Worm (Caenorhabditis elegans) whole organism, late embryonic: ENCODE results near the gene ZK354.3.
A peak's percentile ranks its signal among the peaks of the same experiment; 100 is the strongest.
"Not testable (repeated sequence)": the region's sequence is repeated elsewhere in the genome, so short reads cannot be mapped to it uniquely, and the experiment has no call there.

Source experiments
- C08G9.2 ChIP-seq: sonication (generic microtip); optimal IDR thresholded peaks from 2 replicates; lab custom pipeline; 2016; ENCODE audit warnings: mild to moderate bottlenecking, missing genetic modification characterization, moderate library complexity, missing compliant biosample characterization
- C38D4.7 ChIP-seq: fragments of 200-800 bp; sonication (Bioruptor generic); optimal IDR thresholded peaks from 2 replicates; lab custom pipeline; 2018; ENCODE audit warnings: mild to moderate bottlenecking, missing genetic modification characterization, moderate library complexity, missing compliant biosample characterization
- K09A11.1 ChIP-seq: sonication (generic microtip); optimal IDR thresholded peaks from 2 replicates; lab custom pipeline; 2017; ENCODE audit warnings: antibody characterized with exemption, mild to moderate bottlenecking, missing genetic modification characterization, missing compliant biosample characterization; ENCODE audit not compliant: insufficient read depth
- ceh-14 ChIP-seq: sonication (generic microtip); optimal IDR thresholded peaks from 2 replicates; lab custom pipeline; 2016; ENCODE audit warnings: missing genotype, missing genetic modification characterization, missing compliant biosample characterization
- ceh-18 ChIP-seq: sonication (generic microtip); optimal IDR thresholded peaks from 2 replicates; lab custom pipeline; 2016; ENCODE audit warnings: missing genetic modification characterization, missing compliant biosample characterization
- ceh-24 ChIP-seq: sonication (generic microtip); optimal IDR thresholded peaks from 2 replicates; lab custom pipeline; 2016; ENCODE audit warnings: mild to moderate bottlenecking, missing genetic modification characterization, missing compliant biosample characterization
- ceh-45 ChIP-seq: fragments of 200-800 bp; sonication (Bioruptor generic); IDR thresholded peaks from 2 replicates; pipeline ENCODE4 v1.3.6; 2022; ENCODE audit warnings: missing genetic modification reagents, missing genetic modification characterization, missing compliant biosample characterization
- ceh-6 ChIP-seq: fragments of 200-800 bp; sonication (Bioruptor generic); optimal IDR thresholded peaks from 2 replicates; lab custom pipeline; 2018; ENCODE audit warnings: mild to moderate bottlenecking, missing genetic modification characterization, missing compliant biosample characterization
- elt-2 ChIP-seq: sonication (generic microtip); optimal IDR thresholded peaks from 2 replicates; lab custom pipeline; 2016; ENCODE audit warnings: missing genetic modification reagents, missing genetic modification characterization, missing compliant biosample characterization
- fax-1 ChIP-seq: sonication (generic microtip); optimal IDR thresholded peaks from 2 replicates; lab custom pipeline; 2016; ENCODE audit warnings: missing genotype, missing genetic modification characterization, missing compliant biosample characterization
- gmeb-2 ChIP-seq: sonication (generic microtip); optimal IDR thresholded peaks from 2 replicates; lab custom pipeline; 2016; ENCODE audit warnings: missing genetic modification characterization, inconsistent platforms, missing compliant biosample characterization
- nfya-1 ChIP-seq: sonication (generic microtip); optimal IDR thresholded peaks from 2 replicates; lab custom pipeline; 2017; ENCODE audit warnings: missing genetic modification characterization, mild to moderate bottlenecking, missing compliant biosample characterization, antibody characterized with exemption, moderate library complexity
- nhr-232 ChIP-seq: sonication (generic microtip); optimal IDR thresholded peaks from 2 replicates; lab custom pipeline; 2016; ENCODE audit warnings: missing genetic modification characterization, missing compliant biosample characterization
- pag-3 ChIP-seq: sonication (generic microtip); optimal IDR thresholded peaks from 2 replicates; lab custom pipeline; 2016; ENCODE audit warnings: missing compliant biosample characterization, missing genetic modification characterization, borderline replicate concordance
- pax-1 ChIP-seq: fragments of 150-350 bp; optimal IDR thresholded peaks from 2 replicates; lab custom pipeline; 2014; ENCODE audit warnings: missing biosample characterization, missing genetic modification characterization
- pha-4 ChIP-seq: fragments of 150-350 bp; optimal IDR thresholded peaks from 2 replicates; lab custom pipeline; 2018; ENCODE audit warnings: missing biosample characterization, missing genetic modification reagents, missing genetic modification characterization
- ref-2 ChIP-seq: sonication (generic microtip); optimal IDR thresholded peaks from 2 replicates; lab custom pipeline; 2016; ENCODE audit warnings: missing genetic modification characterization, missing compliant biosample characterization
- syd-9 ChIP-seq: sonication (generic microtip); optimal IDR thresholded peaks from 2 replicates; lab custom pipeline; 2016; ENCODE audit warnings: mild to moderate bottlenecking, missing genetic modification characterization, moderate library complexity, missing compliant biosample characterization
- tbx-2 ChIP-seq: sonication (generic microtip); optimal IDR thresholded peaks from 2 replicates; lab custom pipeline; 2016; ENCODE audit warnings: missing genetic modification characterization, missing compliant biosample characterization
- tbx-7 ChIP-seq: sonication (generic microtip); optimal IDR thresholded peaks from 2 replicates; lab custom pipeline; 2016; ENCODE audit warnings: missing genotype, missing genetic modification characterization, missing compliant biosample characterization
- ttx-3 ChIP-seq: sonication (generic microtip); optimal IDR thresholded peaks from 2 replicates; lab custom pipeline; 2016; ENCODE audit warnings: missing genetic modification reagents, missing genetic modification characterization, missing compliant biosample characterization
- unc-55 ChIP-seq: sonication (generic microtip); optimal IDR thresholded peaks from 2 replicates; lab custom pipeline; 2017; ENCODE audit warnings: missing biosample characterization, missing genetic modification reagents, missing genetic modification characterization
- unc-86 ChIP-seq: sonication (generic microtip); optimal IDR thresholded peaks from 2 replicates; lab custom pipeline; 2016; ENCODE audit warnings: missing genetic modification characterization, missing compliant biosample characterization
- zip-5 ChIP-seq: sonication (generic microtip); optimal IDR thresholded peaks from 2 replicates; lab custom pipeline; 2016; ENCODE audit warnings: missing genetic modification characterization, missing compliant biosample characterization

ZK354.3 gene

ce11 chrIV:5350480-5351193 is 40.8 kb downstream of the ZK354.3 start, which contains the start of gene gba-4:
TSS of gene gba-4 (minus strand) at chrIV:5350897.
- TF ChIP-seq nhr-232 (tag; lab: Kevin White, UChicago); unc-55; ceh-14 (tag; lab: Kevin White, UChicago): not testable (repeated sequence)
- TF ChIP-seq, all 69 proteins: peak for 0; not testable (repeated sequence) for 69

ce11 chrIV:5353364-5353763 is 43.5 kb downstream of the ZK354.3 start, which contains the start of gene Y4C6B.7:
TSS of gene Y4C6B.7 (minus strand) at chrIV:5353464.
- TF ChIP-seq ref-2: no peak
- no peak for TF ChIP-seq pha-4 (tag; lab: Kevin White, UChicago)
- no peak for TF ChIP-seq ceh-24 (tag; lab: Kevin White, UChicago)
- no peak for TF ChIP-seq ceh-18 (tag; lab: Kevin White, UChicago)
- no peak for TF ChIP-seq C08G9.2 (tag; lab: Kevin White, UChicago)
- TF ChIP-seq ceh-6 (GFP tag; lab: Kevin White, UChicago): no peak
- TF ChIP-seq pag-3 (tag; lab: Kevin White, UChicago): no peak
- no peak for TF ChIP-seq ceh-14 (tag; lab: Kevin White, UChicago)
- TF ChIP-seq elt-2 (tag; lab: Kevin White, UChicago): no peak
- no peak for TF ChIP-seq unc-86 (tag; lab: Kevin White, UChicago)
- TF ChIP-seq C38D4.7 (GFP tag; lab: Kevin White, UChicago): no peak
- TF ChIP-seq syd-9: no peak
- TF ChIP-seq tbx-7: no peak
- no peak for TF ChIP-seq K09A11.1 (tag; lab: Kevin White, UChicago)
- TF ChIP-seq pax-1: no peak
- TF ChIP-seq, all 69 proteins: peak for 0

ce11 chrIV:5354124-5354523 is 44.3 kb downstream of the ZK354.3 start, which contains the start of gene Y4C6B.1:
TSS of gene Y4C6B.1 (plus strand) at chrIV:5354488.
- TF ChIP-seq ttx-3 (tag; lab: Kevin White, UChicago) (peak; percentile 24), tbx-2 (tag; lab: Kevin White, UChicago) (peak; percentile 17), ceh-6 (GFP tag; lab: Kevin White, UChicago) (no peak)

ce11 chrIV:5354564-5354963 is 44.7 kb downstream of the ZK354.3 start:
- TF ChIP-seq ceh-14 (tag; lab: Kevin White, UChicago) (no peak), ceh-45 (GFP tag; lab: Robert Waterston, UW) (no peak), pax-1 (no peak), ceh-6 (GFP tag; lab: Kevin White, UChicago) (no peak), zip-5 (tag; lab: Kevin White, UChicago) (no peak), gmeb-2 (tag; lab: Kevin White, UChicago) (no peak), C08G9.2 (tag; lab: Kevin White, UChicago) (no peak)

ce11 chrIV:5360533-5360932 is 50.7 kb downstream of the ZK354.3 start, which contains the start of gene F41H10.5:
TSS of gene F41H10.5 (plus strand) at chrIV:5360907.
- peak; percentile 75 for TF ChIP-seq nfya-1 (tag; lab: Kevin White, UChicago)
- no peak for TF ChIP-seq fax-1 (tag; lab: Kevin White, UChicago)
